Worm (Caenorhabditis elegans): ENCODE measurements around the gene Y37A1B.7.
A peak's percentile ranks its signal among the peaks of the same experiment; 100 is the strongest.

DNA sequence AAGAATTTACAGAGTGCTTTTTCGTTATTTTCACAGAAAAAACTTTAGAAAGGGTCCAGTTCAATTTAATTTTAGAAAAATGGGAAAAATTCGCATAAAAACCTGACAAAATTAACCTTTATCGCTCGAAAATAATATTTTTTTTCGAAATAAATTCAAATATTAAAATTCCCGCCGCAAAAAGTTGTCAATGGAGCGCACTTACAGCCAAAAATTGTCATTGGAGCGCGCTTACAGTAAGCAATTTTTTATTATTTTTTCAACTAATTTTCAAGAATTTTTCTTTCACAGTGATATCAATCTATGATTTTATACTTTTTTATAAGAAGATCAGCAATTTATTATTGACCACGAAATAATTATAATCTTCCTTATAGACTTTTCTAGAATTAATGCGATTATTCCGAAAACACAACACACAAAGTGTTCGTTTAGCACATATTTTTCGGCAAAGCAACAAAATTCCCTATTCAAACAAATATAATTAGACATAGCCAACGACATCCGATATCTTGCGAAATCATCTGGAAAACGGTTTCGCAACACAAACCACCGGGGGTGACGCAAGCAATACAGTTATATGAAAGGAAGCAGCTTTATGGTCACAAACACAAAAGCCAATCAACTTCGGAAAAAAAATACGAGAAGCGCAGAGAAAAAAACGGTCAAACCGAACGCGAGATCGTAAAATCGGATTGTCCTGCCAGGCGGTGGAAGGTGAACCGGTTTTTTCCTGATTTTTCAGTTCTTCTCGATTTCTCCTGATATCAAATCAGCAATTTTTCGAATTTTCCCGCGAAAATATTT lies 26.8 kb upstream of the Y37A1B.7 start:
- TF ChIP-seq sea-2 (GFP tag; IDR thresholded peaks at IDR 0.05) (no peak), snpc-1.3 (tag; optimal IDR thresholded peaks at IDR 0.05; ENCODE audit: insufficient read depth) (peak; percentile 70), unc-62 (GFP tag; optimal IDR thresholded peaks at IDR 0.05) (no peak), dpl-1 (GFP tag; optimal IDR thresholded peaks at IDR 0.05) (peak; percentile 73), egl-18 (GFP tag; IDR thresholded peaks at IDR 0.05) (no peak), C17E4.6 (GFP tag; IDR thresholded peaks at IDR 0.05) (no peak), Y95B8A.8 (GFP tag; IDR thresholded peaks at IDR 0.05) (no peak), attf-5 (GFP tag; optimal IDR thresholded peaks at IDR 0.05) (no peak), ama-1 (optimal IDR thresholded peaks at IDR 0.05) (no peak), ama-1 (GFP tag; optimal IDR thresholded peaks at IDR 0.05) (no peak), lin-35 (GFP tag; optimal IDR thresholded peaks at IDR 0.05) (peak in 1 of 3 experiments; percentile 20), nhr-90 (tag; optimal IDR thresholded peaks at IDR 0.05) (no peak), repo-1 (tag; optimal IDR thresholded peaks at IDR 0.05) (no peak)

All from whole organism, young adult.